Fruit fly (Drosophila melanogaster) whole organism, adult: ENCODE measurements around the gene Nedd4.
A peak's percentile ranks its signal among the peaks of the same experiment; 100 is the strongest.

Experiments used
- CG11617 ChIP-seq: fragments of 200-800 bp; sonication (Bioruptor generic); optimal IDR thresholded peaks from 2 replicates; lab custom pipeline; 2017; ENCODE audit warnings: mild to moderate bottlenecking, missing biosample characterization, missing genetic modification reagents, missing genetic modification characterization
- CG12768 ChIP-seq: fragments of 200-800 bp; sonication (Bioruptor generic); optimal IDR thresholded peaks from 2 replicates; lab custom pipeline; 2017; ENCODE audit warnings: missing biosample characterization, missing genetic modification characterization, mild to moderate bottlenecking, moderate library complexity, missing genetic modification reagents
- CG14711 ChIP-seq: fragments of 200-800 bp; sonication (Bioruptor generic); optimal IDR thresholded peaks from 2 replicates; lab custom pipeline; 2018; ENCODE audit warnings: missing biosample characterization, mild to moderate bottlenecking, missing genetic modification characterization, moderate library complexity
- CG1620 ChIP-seq: fragments of 200-800 bp; sonication (Bioruptor generic); optimal IDR thresholded peaks from 2 replicates; lab custom pipeline; 2016; ENCODE audit warnings: missing biosample characterization, missing genetic modification characterization
- CG33017 ChIP-seq: fragments of 200-800 bp; sonication (Bioruptor generic); optimal IDR thresholded peaks from 2 replicates; lab custom pipeline; 2018; ENCODE audit warnings: missing biosample characterization, mild to moderate bottlenecking, missing genetic modification characterization, moderate library complexity
- CG5204 ChIP-seq: fragments of 200-800 bp; sonication (Bioruptor generic); optimal IDR thresholded peaks from 2 replicates; lab custom pipeline; 2016; ENCODE audit warnings: missing biosample characterization, missing genetic modification characterization
- CG7045 ChIP-seq: fragments of 200-800 bp; sonication (Bioruptor generic); optimal IDR thresholded peaks from 2 replicates; lab custom pipeline; 2017; ENCODE audit warnings: missing biosample characterization, mild to moderate bottlenecking, missing genetic modification characterization
- CG7101 ChIP-seq: fragments of 200-800 bp; sonication (Bioruptor generic); optimal IDR thresholded peaks from 2 replicates; lab custom pipeline; 2018; ENCODE audit warnings: missing biosample characterization, mild to moderate bottlenecking, missing genetic modification characterization, moderate library complexity
- Clk ChIP-seq: fragments of 200-800 bp; sonication (Bioruptor generic); optimal IDR thresholded peaks from 2 replicates; lab custom pipeline; 2017; ENCODE audit warnings: missing biosample characterization, missing genetic modification characterization
- Crg-1 ChIP-seq: fragments of 200-800 bp; sonication (Bioruptor generic); optimal IDR thresholded peaks from 2 replicates; lab custom pipeline; 2016; ENCODE audit warnings: missing biosample characterization, missing genetic modification characterization
- Hr96 ChIP-seq: fragments of 200-800 bp; sonication (Bioruptor generic); optimal IDR thresholded peaks from 2 replicates; lab custom pipeline; 2016; ENCODE audit warnings: missing biosample characterization, missing genetic modification characterization
- Mnt ChIP-seq: fragments of 200-800 bp; sonication (Bioruptor generic); optimal IDR thresholded peaks from 2 replicates; lab custom pipeline; 2016; ENCODE audit warnings: missing biosample characterization, mild to moderate bottlenecking, missing genetic modification characterization
- bab1 ChIP-seq: fragments of 200-800 bp; sonication (Bioruptor generic); optimal IDR thresholded peaks from 3 replicates; lab custom pipeline; 2019; ENCODE audit warnings: missing biosample characterization, mild to moderate bottlenecking, missing genetic modification characterization, moderate library complexity
- cic ChIP-seq: fragments of 200-800 bp; sonication (Bioruptor generic); optimal IDR thresholded peaks from 2 replicates; lab custom pipeline; 2017; ENCODE audit warnings: missing biosample characterization, mild to moderate bottlenecking, missing genetic modification characterization, moderate library complexity
- cnc ChIP-seq, 2 experiments: fragments of >200 bp; optimal IDR thresholded peaks; 2 replicates each; lab custom pipeline; 2017
- kay ChIP-seq: fragments of 200-800 bp; sonication (Bioruptor generic); peaks from one replicate; lab custom pipeline; 2016; ENCODE audit warnings: missing biosample characterization, missing genetic modification characterization, borderline replicate concordance
- ovo ChIP-seq: fragments of 200-800 bp; sonication (Bioruptor generic); optimal IDR thresholded peaks from 2 replicates; lab custom pipeline; 2016; ENCODE audit warnings: missing biosample characterization, missing genetic modification characterization
- pad ChIP-seq: fragments of 200-800 bp; sonication (Bioruptor generic); optimal IDR thresholded peaks from 3 replicates; lab custom pipeline; 2017; ENCODE audit warnings: missing biosample characterization, missing genetic modification characterization, mild to moderate bottlenecking, moderate library complexity, missing genetic modification reagents
- tj ChIP-seq: fragments of 200-800 bp; sonication (Bioruptor generic); optimal IDR thresholded peaks from 3 replicates; lab custom pipeline; 2017; ENCODE audit warnings: missing biosample characterization, mild to moderate bottlenecking, missing genetic modification characterization, moderate library complexity
- toe ChIP-seq: fragments of 200-800 bp; sonication (Bioruptor generic); optimal IDR thresholded peaks from 2 replicates; lab custom pipeline; 2016; ENCODE audit warnings: missing biosample characterization, missing genetic modification characterization

Gene Nedd4

DNA sequence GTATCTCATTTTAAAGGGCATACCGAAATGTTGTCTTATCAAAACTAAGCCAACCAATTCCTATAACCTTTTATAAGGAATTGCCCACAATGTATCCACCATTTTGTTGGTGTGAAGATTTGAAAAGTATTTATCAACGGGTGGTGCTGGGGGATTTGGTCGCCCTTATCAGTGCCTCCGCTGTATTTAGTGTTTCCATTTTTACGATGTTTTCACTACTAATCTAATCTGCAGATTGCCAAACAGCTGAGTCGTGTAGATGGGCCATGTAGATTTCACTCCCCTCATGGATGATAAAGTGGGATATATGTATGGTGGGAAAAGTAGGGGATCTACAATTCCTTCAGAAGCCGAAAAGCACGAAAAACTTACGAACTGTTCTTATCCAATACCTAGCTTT is 1.5 kb downstream of the Nedd4 start:
- no peak for TF ChIP-seq Mnt (GFP tag; lab: Kevin White, UChicago)
- peak; percentile 48 for TF ChIP-seq kay (GFP tag; lab: Kevin White, UChicago)
- TF ChIP-seq CG5204 (GFP tag; lab: Kevin White, UChicago): no peak
- no peak for TF ChIP-seq bab1 (GFP tag; lab: Kevin White, UChicago)
- no peak for TF ChIP-seq ovo (GFP tag; lab: Kevin White, UChicago)
- peak; percentile 1 for TF ChIP-seq CG12768 (GFP tag; lab: Kevin White, UChicago)
- no peak for TF ChIP-seq tj (GFP tag; lab: Kevin White, UChicago)
- no peak for TF ChIP-seq CG14711 (tag; lab: Kevin White, UChicago)
- TF ChIP-seq toe (GFP tag; lab: Kevin White, UChicago): no peak
- no peak for TF ChIP-seq Clk (GFP tag; lab: Kevin White, UChicago)
- TF ChIP-seq Crg-1 (GFP tag; lab: Kevin White, UChicago): no peak
- TF ChIP-seq cic (GFP tag; lab: Kevin White, UChicago): peak; percentile 78
- no peak for TF ChIP-seq cnc (optimal IDR thresholded peaks at IDR 0.05; lab: Kevin White, UChicago)
- no peak for TF ChIP-seq CG7045 (GFP tag; lab: Kevin White, UChicago)
- TF ChIP-seq CG1620 (GFP tag; lab: Kevin White, UChicago): no peak
- no peak for TF ChIP-seq CG7101
- no peak for TF ChIP-seq CG33017
- no peak for TF ChIP-seq Hr96
- TF ChIP-seq pad: no peak
- TF ChIP-seq CG11617 (GFP tag; lab: Kevin White, UChicago): no peak

DNA sequence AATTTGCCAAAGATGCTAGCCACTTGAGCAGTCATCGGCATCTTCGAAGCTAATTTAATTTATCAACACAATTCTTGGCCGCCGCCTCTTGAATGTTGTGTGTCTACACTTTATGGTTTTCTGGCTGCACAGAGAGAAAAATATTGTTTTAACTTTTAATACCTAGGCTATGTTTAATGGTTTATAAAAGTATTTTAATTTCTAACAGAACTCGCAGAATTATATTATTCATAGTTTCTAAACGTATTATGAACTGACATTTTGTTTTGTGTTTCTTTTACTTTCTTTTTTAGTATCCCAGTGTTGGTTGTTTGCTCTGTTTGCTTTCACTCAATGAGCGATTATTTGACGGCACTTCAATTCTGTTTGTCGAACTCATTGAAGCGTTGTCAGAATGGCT is 2.3 kb downstream of the Nedd4 start:
- TF ChIP-seq kay (GFP tag; lab: Kevin White, UChicago) (peak; percentile 61), Crg-1 (GFP tag; lab: Kevin White, UChicago) (no peak)

DNA sequence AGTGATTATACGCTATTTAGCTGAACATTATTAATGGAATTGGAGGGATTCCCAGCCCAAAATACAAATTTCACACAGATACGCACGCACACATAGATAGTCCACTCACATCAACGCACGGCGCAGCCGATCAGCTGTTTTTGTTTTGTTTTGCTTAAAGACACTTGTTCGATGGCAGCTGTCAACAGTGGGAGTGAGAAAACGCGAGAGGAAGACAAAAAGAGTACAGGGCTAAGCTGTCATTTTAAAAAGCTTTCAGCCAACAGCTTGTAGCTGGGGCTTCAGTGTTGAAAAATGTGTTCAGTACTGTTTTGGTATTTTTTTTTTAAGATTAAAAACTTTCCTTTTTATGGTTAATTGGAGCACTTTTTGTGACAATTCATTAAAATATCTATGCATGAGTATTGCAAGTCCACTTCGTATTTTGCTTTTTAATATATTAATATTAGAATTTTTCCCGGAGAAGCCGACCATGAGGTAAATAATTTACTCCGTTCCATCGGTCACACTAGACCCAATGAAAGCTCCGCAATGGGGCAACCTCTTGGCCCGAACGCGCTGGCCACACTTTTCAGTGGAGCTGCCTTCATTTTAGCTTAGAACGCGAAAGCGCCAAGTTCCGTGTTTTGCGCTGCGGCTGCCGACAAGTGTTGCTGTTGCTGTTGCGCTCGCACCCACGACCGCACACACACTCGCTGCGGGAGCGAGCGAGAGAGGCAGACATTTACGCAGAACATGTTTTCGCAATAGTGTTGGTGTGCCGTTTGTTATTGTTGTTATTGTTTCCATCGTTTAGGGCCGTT is 3.2 kb downstream of the Nedd4 start:
- TF ChIP-seq Crg-1 (GFP tag; lab: Kevin White, UChicago) (peak; percentile 80), kay (GFP tag; lab: Kevin White, UChicago) (no peak), cic (GFP tag; lab: Kevin White, UChicago) (peak; percentile 87), CG7045 (GFP tag; lab: Kevin White, UChicago) (peak; percentile 52), CG1620 (GFP tag; lab: Kevin White, UChicago) (peak; percentile 77), CG12768 (GFP tag; lab: Kevin White, UChicago) (peak; percentile 10), CG33017 (peak; percentile 42), tj (GFP tag; lab: Kevin White, UChicago) (peak; percentile 73), bab1 (GFP tag; lab: Kevin White, UChicago) (peak; percentile 60), Clk (GFP tag; lab: Kevin White, UChicago) (peak; percentile 49), CG7101 (peak; percentile 38), cnc (optimal IDR thresholded peaks at IDR 0.05; lab: Kevin White, UChicago) (no peak), Hr96 (peak; percentile 52), Mnt (GFP tag; lab: Kevin White, UChicago) (peak; percentile 87), toe (GFP tag; lab: Kevin White, UChicago) (peak; percentile 47), pad (peak; percentile 73), CG11617 (GFP tag; lab: Kevin White, UChicago) (peak; percentile 88), CG5204 (GFP tag; lab: Kevin White, UChicago) (no peak), CG14711 (tag; lab: Kevin White, UChicago) (peak; percentile 63), ovo (GFP tag; lab: Kevin White, UChicago) (peak; percentile 81)

- peak; percentile 94 for TF ChIP-seq kay (GFP tag; lab: Kevin White, UChicago)
- no peak for TF ChIP-seq cnc (optimal IDR thresholded peaks at IDR 0.05; lab: Kevin White, UChicago)
- TF ChIP-seq CG12768 (GFP tag; lab: Kevin White, UChicago): no peak
Measured at dm6 chr3L:17533745-17534144, 3.9 kb downstream of the Nedd4 start.

DNA sequence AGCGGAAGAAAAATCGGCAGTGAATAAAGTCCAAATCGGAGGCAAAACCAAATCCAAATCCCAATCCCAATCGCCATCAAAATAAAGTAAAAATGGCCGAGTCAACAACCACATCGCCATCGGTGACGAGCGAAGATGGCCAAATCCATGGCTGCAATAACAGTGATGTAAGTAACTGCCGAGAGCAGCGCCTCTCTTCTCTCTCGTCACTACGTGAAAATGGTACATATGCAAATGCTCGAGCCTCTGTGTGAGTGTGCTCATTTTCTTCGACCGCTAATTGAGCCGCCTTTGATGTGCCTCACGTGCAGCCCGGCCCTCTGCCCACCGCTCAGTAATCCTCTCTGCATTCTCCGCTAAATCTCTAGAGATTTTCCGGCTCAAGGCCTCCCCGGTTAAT is 4.5 kb downstream of the Nedd4 start:
- no peak for TF ChIP-seq pad
- peak; percentile 71 for TF ChIP-seq kay (GFP tag; lab: Kevin White, UChicago)

DNA sequence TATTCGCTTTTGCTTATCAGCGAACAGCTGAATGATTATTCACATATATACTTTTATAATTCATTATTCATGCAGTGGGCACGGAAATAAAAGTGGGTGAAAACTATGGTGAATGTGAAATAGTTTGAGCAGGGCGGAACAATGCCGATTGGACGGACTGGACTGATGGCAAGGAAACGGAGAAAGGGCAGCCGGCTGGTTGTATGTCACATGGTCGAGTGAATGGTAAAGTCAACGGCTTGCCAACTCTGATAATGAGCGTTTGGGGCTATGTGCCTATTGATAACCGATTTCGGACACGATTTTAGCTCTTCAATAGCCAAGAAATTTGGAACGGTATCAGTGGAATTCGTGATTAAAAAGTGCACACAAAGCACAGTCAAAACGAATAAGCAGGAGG is 5.9 kb downstream of the Nedd4 start:
- TF ChIP-seq CG7101 (no peak), kay (GFP tag; lab: Kevin White, UChicago) (peak; percentile 11)

DNA sequence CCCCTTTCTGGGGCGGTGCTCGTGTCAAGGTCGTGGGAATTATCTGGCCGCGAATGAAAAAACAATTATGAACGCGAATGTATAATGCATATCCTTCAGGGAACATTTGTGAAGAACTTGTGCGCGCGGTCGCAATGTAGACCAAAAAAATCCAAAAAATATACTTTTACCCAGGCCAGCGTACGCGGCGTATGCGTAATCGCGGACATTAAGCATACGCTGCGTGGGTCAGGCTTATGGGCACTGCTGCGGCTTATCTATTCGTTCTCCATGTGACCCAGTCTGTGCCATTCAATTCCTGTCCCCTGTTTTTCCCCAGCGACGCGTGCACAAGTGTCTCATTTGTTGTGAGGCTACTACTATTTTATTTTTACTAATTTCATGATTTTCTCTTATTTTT is 8.4 kb downstream of the Nedd4 start:
- no peak for TF ChIP-seq pad
- no peak for TF ChIP-seq CG12768 (GFP tag; lab: Kevin White, UChicago)
- TF ChIP-seq bab1 (GFP tag; lab: Kevin White, UChicago): no peak
- TF ChIP-seq toe (GFP tag; lab: Kevin White, UChicago): no peak
- no peak for TF ChIP-seq tj (GFP tag; lab: Kevin White, UChicago)
